Fruit fly (Drosophila melanogaster): ENCODE results near the gene CG34124.

- TF ChIP-seq CG8632 (GFP tag; optimal IDR thresholded peaks at IDR 0.05) = no peak
- no peak for TF ChIP-seq pdm3 (GFP tag; optimal IDR thresholded peaks at IDR 0.05)
- TF ChIP-seq Blimp-1 (GFP tag; optimal IDR thresholded peaks at IDR 0.05) = no peak
- TF ChIP-seq fd85E (GFP tag; optimal IDR thresholded peaks at IDR 0.05) = no peak
- TF ChIP-seq CG34406 (GFP tag; optimal IDR thresholded peaks at IDR 0.05) = no peak
- TF ChIP-seq fd59A (GFP tag; optimal IDR thresholded peaks at IDR 0.05) = no peak
- no peak for TF ChIP-seq Lpt (GFP tag; optimal IDR thresholded peaks at IDR 0.05)
Observed at dm6 chr2L:5009306-5010030, 51.3 kb downstream of the CG34124 start, which contains the start of gene Rtnl1.
